Fruit fly (Drosophila melanogaster) whole organism, embryonic: ENCODE results near the gene Nep2.

Experiments used
- Asciz ChIP-seq: fragments of 200-800 bp; sonication (Bioruptor generic); optimal IDR thresholded peaks from 2 replicates; lab custom pipeline; 2017; ENCODE audit warnings: missing biosample characterization, mild to moderate bottlenecking, missing genetic modification characterization, missing genetic modification reagents
- Atf3 ChIP-seq: fragments of 200-800 bp; sonication (Bioruptor generic); optimal IDR thresholded peaks from 3 replicates; lab custom pipeline; 2016; ENCODE audit warnings: missing biosample characterization, missing genetic modification characterization
- Bgb ChIP-seq: fragments of 200-800 bp; sonication (Bioruptor generic); IDR thresholded peaks from 2 replicates; pipeline ENCODE4 v1.3.6; 2022; ENCODE audit warnings: missing biosample characterization, missing genetic modification characterization; ENCODE audit not compliant: partially characterized antibody
- CG10147 ChIP-seq: fragments of 200-800 bp; sonication (Bioruptor generic); optimal IDR thresholded peaks from 2 replicates; lab custom pipeline; 2019; ENCODE audit warnings: missing biosample characterization, mild to moderate bottlenecking, missing genetic modification characterization, moderate library complexity
- CG10979 ChIP-seq: fragments of 200-800 bp; sonication (Bioruptor generic); optimal IDR thresholded peaks from 2 replicates; lab custom pipeline; 2018; ENCODE audit warnings: missing biosample characterization, mild to moderate bottlenecking, missing genetic modification characterization, moderate library complexity
- CG12104 ChIP-seq: fragments of 200-800 bp; sonication (Bioruptor generic); optimal IDR thresholded peaks from 3 replicates; lab custom pipeline; 2016; ENCODE audit warnings: missing biosample characterization, missing genetic modification characterization
- CG12155 ChIP-seq: fragments of 200-800 bp; sonication (Bioruptor generic); optimal IDR thresholded peaks from 3 replicates; lab custom pipeline; 2016; ENCODE audit warnings: missing biosample characterization, missing genetic modification characterization
- CG13624 ChIP-seq: fragments of 200-800 bp; sonication (Bioruptor generic); optimal IDR thresholded peaks from 2 replicates; lab custom pipeline; 2016; ENCODE audit warnings: missing biosample characterization, missing genetic modification characterization
- CG13775 ChIP-seq: fragments of 200-800 bp; sonication (Bioruptor generic); optimal IDR thresholded peaks from 3 replicates; lab custom pipeline; 2017; ENCODE audit warnings: missing biosample characterization, mild to moderate bottlenecking, missing genetic modification characterization
- CG13894 ChIP-seq: fragments of 200-800 bp; sonication (Bioruptor generic); optimal IDR thresholded peaks from 3 replicates; lab custom pipeline; 2018; ENCODE audit warnings: missing biosample characterization, mild to moderate bottlenecking, missing genetic modification characterization, moderate library complexity
- CG14050 ChIP-seq: fragments of 200-800 bp; sonication (Bioruptor generic); IDR thresholded peaks from 3 replicates; pipeline ENCODE4 v1.3.6; 2022; ENCODE audit warnings: missing biosample characterization, missing genetic modification characterization
- CG15696 ChIP-seq: fragments of 200-800 bp; sonication (Bioruptor generic); optimal IDR thresholded peaks from 2 replicates; lab custom pipeline; 2019; ENCODE audit warnings: missing biosample characterization, mild to moderate bottlenecking, missing genetic modification characterization, moderate library complexity
- CG1603 ChIP-seq: fragments of 200-800 bp; sonication (Bioruptor generic); optimal IDR thresholded peaks from 2 replicates; lab custom pipeline; 2019; ENCODE audit warnings: missing biosample characterization, mild to moderate bottlenecking, missing genetic modification characterization, moderate library complexity
- CG16779 ChIP-seq: fragments of 200-800 bp; sonication (Bioruptor generic); IDR thresholded peaks from 2 replicates; pipeline ENCODE4 v1.3.6; 2022; ENCODE audit warnings: missing biosample characterization, missing genetic modification characterization
- CG17385 ChIP-seq: fragments of 200-800 bp; sonication (Bioruptor generic); optimal IDR thresholded peaks from 3 replicates; lab custom pipeline; 2018; ENCODE audit warnings: missing biosample characterization, mild to moderate bottlenecking, missing genetic modification characterization
- CG17829 ChIP-seq: fragments of 200-800 bp; optimal IDR thresholded peaks from 2 replicates; lab custom pipeline; 2019; ENCODE audit warnings: missing biosample characterization, mild to moderate bottlenecking, missing genetic modification characterization, moderate library complexity
- CG2116 ChIP-seq: fragments of 200-800 bp; sonication (Bioruptor generic); optimal IDR thresholded peaks from 3 replicates; lab custom pipeline; 2018; ENCODE audit warnings: missing biosample characterization, mild to moderate bottlenecking, missing genetic modification characterization
- CG30403 ChIP-seq: fragments of 200-800 bp; sonication (Bioruptor generic); optimal IDR thresholded peaks from 3 replicates; lab custom pipeline; 2016; ENCODE audit warnings: missing biosample characterization, missing genetic modification characterization
- CG7271 ChIP-seq: fragments of 200-800 bp; sonication (Bioruptor generic); optimal IDR thresholded peaks from 2 replicates; lab custom pipeline; 2018; ENCODE audit warnings: missing biosample characterization, mild to moderate bottlenecking, missing genetic modification characterization, moderate library complexity
- CG7786 ChIP-seq: fragments of 200-800 bp; sonication (Bioruptor generic); optimal IDR thresholded peaks from 2 replicates; lab custom pipeline; 2016; ENCODE audit warnings: missing biosample characterization, missing genetic modification characterization
- CG7839 ChIP-seq: fragments of 200-800 bp; sonication (Bioruptor generic); optimal IDR thresholded peaks from 3 replicates; lab custom pipeline; 2018; ENCODE audit warnings: missing biosample characterization, mild to moderate bottlenecking, missing genetic modification characterization, moderate library complexity
- CG7963 ChIP-seq: fragments of 200-800 bp; sonication (Bioruptor generic); IDR thresholded peaks from 3 replicates; pipeline ENCODE4 v1.3.6; 2022; ENCODE audit warnings: missing biosample characterization, missing genetic modification characterization; ENCODE audit not compliant: partially characterized antibody
- CG8290 ChIP-seq, 3 experiments: fragments of 200-800 bp; sonication (Bioruptor generic); optimal IDR thresholded peaks; 2 replicates each; lab custom pipeline; 2016 to 2019; ENCODE audit warnings: missing biosample characterization in 3 of 3, missing genetic modification characterization in 3 of 3, mild to moderate bottlenecking in 2 of 3, moderate library complexity in 1 of 3
- CG8944 ChIP-seq: fragments of 200-800 bp; sonication (Bioruptor generic); optimal IDR thresholded peaks from 3 replicates; lab custom pipeline; 2016; ENCODE audit warnings: missing biosample characterization, missing genetic modification characterization
- CG9817 ChIP-seq: fragments of 200-800 bp; sonication (Bioruptor generic); optimal IDR thresholded peaks from 2 replicates; lab custom pipeline; 2018; ENCODE audit warnings: missing biosample characterization, mild to moderate bottlenecking, missing genetic modification characterization, moderate library complexity
- D19A ChIP-seq: fragments of 200-800 bp; optimal IDR thresholded peaks from 3 replicates; lab custom pipeline; 2019; ENCODE audit warnings: missing biosample characterization, mild to moderate bottlenecking, missing genetic modification characterization, moderate library complexity
- Dbx ChIP-seq: fragments of 200-800 bp; sonication (Bioruptor generic); IDR thresholded peaks from 3 replicates; pipeline ENCODE4 v1.3.6; 2022; ENCODE audit warnings: missing biosample characterization, missing genetic modification characterization
- Eip74EF ChIP-seq, 2 experiments: fragments of 200-800 bp in 1 of 2; fragments of >200 bp in 1 of 2; sonication (Bioruptor generic) in 1 of 2; optimal IDR thresholded peaks; 2 replicates each; lab custom pipeline; 2017 to 2019; ENCODE audit warnings: missing biosample characterization in 2 of 2, missing genetic modification characterization in 2 of 2, mild to moderate bottlenecking in 1 of 2, moderate library complexity in 1 of 2
- H2.0 ChIP-seq: fragments of 200-800 bp; sonication (Bioruptor generic); IDR thresholded peaks from 2 replicates; pipeline ENCODE4 v1.3.6; 2022; ENCODE audit warnings: missing biosample characterization, missing genetic modification characterization
- Hr39 ChIP-seq: fragments of >200 bp; optimal IDR thresholded peaks from 2 replicates; lab custom pipeline; 2017
- Meics ChIP-seq: fragments of 200-800 bp; sonication (Bioruptor generic); optimal IDR thresholded peaks from 2 replicates; lab custom pipeline; 2017; ENCODE audit warnings: missing biosample characterization, mild to moderate bottlenecking, missing genetic modification characterization
- Pdp1 ChIP-seq, 2 experiments: fragments of 200-800 bp; sonication (Bioruptor generic); optimal IDR thresholded peaks; 3 replicates each; lab custom pipeline; 2016; ENCODE audit warnings: missing biosample characterization in 2 of 2, missing genetic modification characterization in 2 of 2, mild to moderate bottlenecking in 1 of 2, moderate library complexity in 1 of 2
- Side ChIP-seq: fragments of 200-800 bp; sonication (Bioruptor generic); optimal IDR thresholded peaks from 2 replicates; lab custom pipeline; 2016; ENCODE audit warnings: missing biosample characterization, missing genetic modification characterization
- Sin3A ChIP-seq: fragments of >200 bp; optimal IDR thresholded peaks from 2 replicates; lab custom pipeline; 2018
- al ChIP-seq: fragments of 200-800 bp; sonication (Bioruptor generic); IDR thresholded peaks from 2 replicates; pipeline ENCODE4 v1.3.6; 2022; ENCODE audit warnings: missing biosample characterization, missing genetic modification characterization
- bsh ChIP-seq, 2 experiments: fragments of 200-800 bp; sonication (Bioruptor generic); optimal IDR thresholded peaks; 2 replicates each; lab custom pipeline; 2017 to 2018; ENCODE audit warnings: mild to moderate bottlenecking in 2 of 2, missing biosample characterization in 2 of 2, missing genetic modification characterization in 2 of 2, moderate library complexity in 1 of 2
- corto ChIP-seq: fragments of 200-800 bp; sonication (Bioruptor generic); optimal IDR thresholded peaks from 2 replicates; lab custom pipeline; 2016; ENCODE audit warnings: missing biosample characterization, mild to moderate bottlenecking, missing genetic modification characterization, moderate library complexity
- disco-r ChIP-seq: fragments of 200-800 bp; sonication (Bioruptor generic); optimal IDR thresholded peaks from 2 replicates; lab custom pipeline; 2016; ENCODE audit warnings: missing biosample characterization, missing genetic modification characterization
- fd64A ChIP-seq: fragments of 200-800 bp; sonication (Bioruptor generic); optimal IDR thresholded peaks from 3 replicates; lab custom pipeline; 2018; ENCODE audit warnings: missing biosample characterization, mild to moderate bottlenecking, missing genetic modification characterization
- fu2 ChIP-seq: fragments of 200-800 bp; sonication (Bioruptor generic); optimal IDR thresholded peaks from 2 replicates; lab custom pipeline; 2016; ENCODE audit warnings: missing biosample characterization, missing genetic modification characterization
- gt ChIP-seq: fragments of 200-800 bp; sonication (Bioruptor generic); IDR thresholded peaks from 2 replicates; pipeline ENCODE4 v1.3.6; 2022; ENCODE audit warnings: missing biosample characterization, missing genetic modification characterization
- lilli ChIP-seq: fragments of 200-800 bp; sonication (Bioruptor generic); optimal IDR thresholded peaks from 3 replicates; lab custom pipeline; 2016; ENCODE audit warnings: missing biosample characterization, missing genetic modification characterization
- nmo ChIP-seq: fragments of 200-800 bp; sonication (Bioruptor generic); optimal IDR thresholded peaks from 2 replicates; lab custom pipeline; 2018; ENCODE audit warnings: missing biosample characterization, mild to moderate bottlenecking, missing genetic modification characterization, moderate library complexity
- org-1 ChIP-seq: fragments of 200-800 bp; sonication (Bioruptor generic); optimal IDR thresholded peaks from 2 replicates; lab custom pipeline; 2017; ENCODE audit warnings: missing biosample characterization, missing genetic modification characterization
- pnt ChIP-seq: fragments of 200-800 bp; sonication (Bioruptor generic); optimal IDR thresholded peaks from 3 replicates; lab custom pipeline; 2016; ENCODE audit warnings: missing biosample characterization, missing genetic modification characterization
- pum ChIP-seq: fragments of 200-800 bp; sonication (Bioruptor generic); optimal IDR thresholded peaks from 2 replicates; lab custom pipeline; 2016; ENCODE audit warnings: missing biosample characterization, missing genetic modification characterization
- row ChIP-seq: fragments of 200-800 bp; sonication (Bioruptor generic); IDR thresholded peaks from 3 replicates; pipeline ENCODE4 v1.3.6; 2022; ENCODE audit warnings: missing biosample characterization, missing genetic modification characterization
- sens ChIP-seq: fragments of 200-800 bp; sonication (Bioruptor generic); peaks from one replicate; lab custom pipeline; 2016; ENCODE audit warnings: missing biosample characterization, missing genetic modification characterization
- shn ChIP-seq: fragments of 200-800 bp; sonication (Bioruptor generic); optimal IDR thresholded peaks from 3 replicates; lab custom pipeline; 2016; ENCODE audit warnings: missing biosample characterization, missing genetic modification characterization
- sob ChIP-seq: fragments of 200-800 bp; sonication (Bioruptor generic); IDR thresholded peaks from 2 replicates; pipeline ENCODE4 v1.3.6; 2022; ENCODE audit warnings: missing biosample characterization, missing genetic modification characterization
- wdn ChIP-seq: fragments of 200-800 bp; sonication (Bioruptor generic); IDR thresholded peaks from 2 replicates; pipeline ENCODE4 v1.3.6; 2022; ENCODE audit warnings: missing biosample characterization, missing genetic modification characterization

Nep2 gene

DNA sequence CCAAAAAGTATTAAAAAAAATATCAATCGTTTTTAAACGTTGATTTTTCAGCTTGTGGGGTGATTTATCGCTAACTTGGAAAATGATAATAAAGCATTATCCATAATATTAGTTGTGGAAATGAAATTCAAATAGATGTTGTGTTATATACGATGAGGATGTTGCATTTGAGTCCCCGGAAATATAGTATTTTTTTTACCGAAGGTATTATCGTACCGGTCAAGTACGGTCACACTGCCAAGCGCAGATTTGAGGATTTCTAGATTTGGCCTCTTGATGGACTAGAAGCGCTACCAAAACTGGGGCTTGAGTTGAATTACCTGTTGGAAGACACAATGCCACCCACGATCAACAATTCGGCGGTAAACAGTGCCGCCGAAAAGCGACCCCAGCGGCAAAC, 43.7 kb upstream of the Nep2 start (continued):
- TF ChIP-seq wdn (no peak), CG13894 (tag; lab: Kevin White, UChicago) (no peak), CG17385 (no peak), CG12104 (no peak), bsh (GFP tag; optimal IDR thresholded peaks at IDR 0.05; lab: Kevin White, UChicago) (no peak), sob (GFP tag; lab: Robert Waterston, UW) (no peak), Pdp1 (GFP tag; optimal IDR thresholded peaks at IDR 0.05; lab: Kevin White, UChicago) (peak in 1 of 2 experiments; percentile 24), CG14050 (GFP tag; lab: Robert Waterston, UW) (0 out of 3 replicates have a peak, but pooled peaks have one; percentile 28), CG17829 (tag; lab: Kevin White, UChicago) (peak; percentile 50), CG10147 (GFP tag; lab: Kevin White, UChicago) (no peak), Bgb (GFP tag; lab: Robert Waterston, UW) (peak; percentile 23; the same call in 1 of the 2 replicates), Sin3A (lab: Kevin White, UChicago) (peak; percentile 32), pum (peak; percentile 43), shn (no peak), CG15696 (tag; lab: Kevin White, UChicago) (no peak), Asciz (GFP tag; lab: Kevin White, UChicago) (peak; percentile 6), pnt (GFP tag; lab: Kevin White, UChicago) (peak; percentile 1), CG1603 (tag; lab: Kevin White, UChicago) (peak; percentile 81), CG7839 (tag; lab: Kevin White, UChicago) (peak; percentile 58), row (peak; percentile 79), CG7786 (GFP tag; lab: Kevin White, UChicago) (peak; percentile 24), CG10979 (tag; lab: Kevin White, UChicago) (peak; percentile 33), corto (GFP tag; lab: Kevin White, UChicago) (no peak), CG8290 (GFP tag; optimal IDR thresholded peaks at IDR 0.05; lab: Kevin White, UChicago) (peak; percentile 35), CG8290 (tag; optimal IDR thresholded peaks at IDR 0.05; lab: Kevin White, UChicago) (no peak), Dbx (peak; percentile 60; the same call in 1 of the 3 replicates), disco-r (no peak), CG7271 (no peak), nmo (GFP tag; lab: Kevin White, UChicago) (peak; percentile 62), CG9817 (tag; lab: Kevin White, UChicago) (peak; percentile 54), CG12155 (GFP tag; lab: Kevin White, UChicago) (peak; percentile 16), D19A (tag; lab: Kevin White, UChicago) (peak; percentile 3), al (0 out of 2 replicates have a peak, but pooled peaks have one; percentile 14), CG13624 (GFP tag; lab: Kevin White, UChicago) (peak; percentile 30), Hr39 (no peak), Side (GFP tag; lab: Kevin White, UChicago) (no peak), fu2 (GFP tag; lab: Kevin White, UChicago) (peak; percentile 2), org-1 (GFP tag; lab: Kevin White, UChicago) (no peak), lilli (GFP tag; lab: Kevin White, UChicago) (peak; percentile 37), fd64A (GFP tag; lab: Kevin White, UChicago) (no peak), CG7963 (GFP tag; lab: Robert Waterston, UW) (no peak), H2.0 (GFP tag; lab: Robert Waterston, UW) (0 out of 2 replicates have a peak, but pooled peaks have one; percentile 5), CG13775 (GFP tag; lab: Kevin White, UChicago) (peak; percentile 44), CG8944 (GFP tag; lab: Kevin White, UChicago) (peak; percentile 17), sens (peak; percentile 93), CG30403 (GFP tag; lab: Kevin White, UChicago) (peak; percentile 51), CG16779 (no peak), CG2116 (GFP tag; lab: Kevin White, UChicago) (peak; percentile 35), Eip74EF (GFP tag; optimal IDR thresholded peaks at IDR 0.05; lab: Kevin White, UChicago) (no peak), Atf3 (GFP tag; lab: Kevin White, UChicago) (no peak), gt (GFP tag; lab: Robert Waterston, UW) (no peak), Meics (GFP tag; lab: Kevin White, UChicago) (peak; percentile 53)
